Worm (Caenorhabditis elegans) whole organism, L1 larva: Measurements from ENCODE around the gene F23D12.3.

Source experiments
- Y116A8C.19 ChIP-seq: sonication (generic microtip); optimal IDR thresholded peaks from 2 replicates; lab custom pipeline; 2016; ENCODE audit warnings: missing compliant biosample characterization, missing genetic modification characterization, borderline replicate concordance
- alr-1 ChIP-seq: fragments of 200-800 bp; sonication (Bioruptor generic); optimal IDR thresholded peaks from 2 replicates; lab custom pipeline; 2018; ENCODE audit warnings: borderline replicate concordance, mild to moderate bottlenecking, missing genetic modification characterization, missing compliant biosample characterization
- aly-2 ChIP-seq: fragments of 150-350 bp; optimal IDR thresholded peaks from 2 replicates; lab custom pipeline; 2014; ENCODE audit warnings: missing biosample characterization, missing genetic modification characterization
- ama-1 ChIP-seq: fragments of 150-350 bp; optimal IDR thresholded peaks from 2 replicates; lab custom pipeline; 2014
- ceh-88 ChIP-seq: fragments of 200-800 bp; sonication (Bioruptor generic); IDR thresholded peaks from 2 replicates; pipeline ENCODE4 v1.3.6; 2022; ENCODE audit warnings: missing genetic modification characterization, missing compliant biosample characterization
- ces-1 ChIP-seq: fragments of 150-350 bp; optimal IDR thresholded peaks from 2 replicates; lab custom pipeline; 2014; ENCODE audit warnings: missing biosample characterization, missing genetic modification reagents, missing genetic modification characterization
- dsc-1 ChIP-seq: sonication (generic microtip); optimal IDR thresholded peaks from 2 replicates; lab custom pipeline; 2016; ENCODE audit warnings: mild to moderate bottlenecking, missing genetic modification characterization, missing compliant biosample characterization
- efl-3 ChIP-seq: fragments of 200-800 bp; sonication (Bioruptor generic); optimal IDR thresholded peaks from 2 replicates; lab custom pipeline; 2018; ENCODE audit warnings: mild to moderate bottlenecking, missing genetic modification characterization, missing compliant biosample characterization
- egl-13 ChIP-seq: sonication (generic microtip); optimal IDR thresholded peaks from 2 replicates; lab custom pipeline; 2016; ENCODE audit warnings: missing genotype, missing genetic modification reagents, missing genetic modification characterization, missing compliant biosample characterization
- egl-27 ChIP-seq, 2 experiments: fragments of 150-350 bp in 1 of 2; sonication (generic microtip); optimal IDR thresholded peaks; 3 replicates each; lab custom pipeline; 2017 to 2018; ENCODE audit warnings: missing biosample characterization in 2 of 2, missing genetic modification characterization in 2 of 2, missing genetic modification reagents in 2 of 2
- fkh-10 ChIP-seq: sonication (generic microtip); optimal IDR thresholded peaks from 2 replicates; lab custom pipeline; 2017; ENCODE audit warnings: missing biosample characterization, missing genetic modification reagents, missing genetic modification characterization
- fkh-4 ChIP-seq: sonication (generic microtip); optimal IDR thresholded peaks from 2 replicates; lab custom pipeline; 2016; ENCODE audit warnings: missing compliant biosample characterization, missing genetic modification characterization, borderline replicate concordance
- fkh-8 ChIP-seq: sonication (generic microtip); optimal IDR thresholded peaks from 2 replicates; lab custom pipeline; 2016; ENCODE audit warnings: mild to moderate bottlenecking, missing genetic modification characterization, missing compliant biosample characterization
- fos-1 ChIP-seq: fragments of 150-350 bp; optimal IDR thresholded peaks from 2 replicates; lab custom pipeline; 2014; ENCODE audit warnings: missing biosample characterization, missing genetic modification characterization
- hlh-4 ChIP-seq: sonication (generic microtip); optimal IDR thresholded peaks from 2 replicates; lab custom pipeline; 2016; ENCODE audit warnings: mild to moderate bottlenecking, missing genetic modification characterization, missing compliant biosample characterization
- hpl-2 ChIP-seq: fragments of 150-350 bp; optimal IDR thresholded peaks from 2 replicates; lab custom pipeline; 2014; ENCODE audit warnings: missing biosample characterization, missing genetic modification reagents, missing genetic modification characterization
- isw-1 ChIP-seq: fragments of 200-800 bp; sonication (Bioruptor generic); IDR thresholded peaks from 2 replicates; pipeline ENCODE4 v1.3.6; 2022; ENCODE audit warnings: missing genetic modification characterization, missing compliant biosample characterization
- lsy-2 ChIP-seq, 2 experiments: fragments of 150-350 bp; optimal IDR thresholded peaks; 2 replicates each; lab custom pipeline; 2014; ENCODE audit warnings: missing biosample characterization in 2 of 2, missing genetic modification characterization in 2 of 2
- mab-9 ChIP-seq: fragments of 200-800 bp; sonication (Bioruptor generic); IDR thresholded peaks from 2 replicates; pipeline ENCODE4 v1.3.6; 2022; ENCODE audit warnings: missing genetic modification reagents, missing genetic modification characterization, missing compliant biosample characterization
- mef-2 ChIP-seq: fragments of 150-350 bp; optimal IDR thresholded peaks from 2 replicates; lab custom pipeline; 2014; ENCODE audit warnings: missing biosample characterization, missing genetic modification characterization
- mep-1 ChIP-seq: fragments of 150-350 bp; optimal IDR thresholded peaks from 2 replicates; lab custom pipeline; 2014; ENCODE audit warnings: missing biosample characterization, missing genetic modification characterization
- nhr-11 ChIP-seq: fragments of 150-350 bp; optimal IDR thresholded peaks from 2 replicates; lab custom pipeline; 2014; ENCODE audit warnings: missing biosample characterization, missing genetic modification characterization
- nhr-12 ChIP-seq: sonication (generic microtip); optimal IDR thresholded peaks from 2 replicates; lab custom pipeline; 2017; ENCODE audit warnings: missing biosample characterization, missing genetic modification characterization
- nhr-19 ChIP-seq: fragments of 200-800 bp; sonication (Bioruptor generic); conservative IDR thresholded peaks from 2 replicates; pipeline ENCODE4 v1.3.6; 2022; ENCODE audit warnings: missing genetic modification characterization, missing compliant biosample characterization
- nhr-237 ChIP-seq: fragments of 150-350 bp; optimal IDR thresholded peaks from 2 replicates; lab custom pipeline; 2014; ENCODE audit warnings: missing biosample characterization, missing genetic modification characterization
- nhr-71 ChIP-seq: sonication (generic microtip); optimal IDR thresholded peaks from 2 replicates; lab custom pipeline; 2016; ENCODE audit warnings: mild to moderate bottlenecking, missing genetic modification characterization, moderate library complexity, missing compliant biosample characterization
- nhr-76 ChIP-seq: sonication (generic microtip); optimal IDR thresholded peaks from 2 replicates; lab custom pipeline; 2017; ENCODE audit warnings: missing biosample characterization, missing genetic modification characterization
- pag-3 ChIP-seq: sonication (generic microtip); optimal IDR thresholded peaks from 2 replicates; lab custom pipeline; 2017; ENCODE audit warnings: missing genetic modification characterization, mild to moderate bottlenecking, missing compliant biosample characterization, antibody characterized with exemption, borderline replicate concordance; ENCODE audit not compliant: insufficient read depth
- pax-3 ChIP-seq: fragments of 200-800 bp; sonication (Bioruptor generic); optimal IDR thresholded peaks from 2 replicates; lab custom pipeline; 2018; ENCODE audit warnings: mild to moderate bottlenecking, missing genetic modification characterization, moderate library complexity, missing compliant biosample characterization
- sox-4 ChIP-seq: sonication (generic microtip); optimal IDR thresholded peaks from 2 replicates; lab custom pipeline; 2016; ENCODE audit warnings: missing genetic modification characterization, missing compliant biosample characterization
- sptf-1 ChIP-seq: fragments of 150-350 bp; optimal IDR thresholded peaks from 2 replicates; lab custom pipeline; 2014; ENCODE audit warnings: missing biosample characterization, missing genetic modification characterization
- tlp-1 ChIP-seq: fragments of 150-350 bp; optimal IDR thresholded peaks from 2 replicates; lab custom pipeline; 2014; ENCODE audit warnings: missing biosample characterization, missing genetic modification characterization
- unc-62 ChIP-seq: fragments of 150-350 bp; optimal IDR thresholded peaks from 2 replicates; lab custom pipeline; 2014; ENCODE audit warnings: missing biosample characterization, missing genetic modification reagents, missing genetic modification characterization
- unc-98 ChIP-seq: fragments of 200-800 bp; sonication (Bioruptor generic); IDR thresholded peaks from 2 replicates; pipeline ENCODE4 v1.3.6; 2022; ENCODE audit warnings: missing genetic modification characterization, missing compliant biosample characterization
- zag-1 ChIP-seq: fragments of 150-350 bp; optimal IDR thresholded peaks from 2 replicates; lab custom pipeline; 2014; ENCODE audit warnings: missing biosample characterization, missing genetic modification characterization
- ztf-11 ChIP-seq, 2 experiments: sonication (generic microtip); optimal IDR thresholded peaks; 2 replicates each; lab custom pipeline; 2016 to 2017; ENCODE audit warnings: missing genetic modification characterization in 2 of 2, missing biosample characterization in 1 of 2, missing compliant biosample characterization in 1 of 2

F23D12.3 gene

ce11 chrX:14412774-14413173, 29.6 kb upstream of the F23D12.3 start, which contains the start of gene fbxa-179:
Gene fbxa-179, minus strand, starts transcription at chrX:14412874.
- TF ChIP-seq ces-1 (GFP tag; lab: Kevin White, UChicago) = no peak
- no peak for TF ChIP-seq ztf-11 (tag; optimal IDR thresholded peaks at IDR 0.05; lab: Kevin White, UChicago)
- TF ChIP-seq dsc-1 (tag; lab: Kevin White, UChicago) = no peak
- no peak for TF ChIP-seq ceh-88 (GFP tag; lab: Robert Waterston, UW)
- no peak for TF ChIP-seq alr-1 (tag; lab: Kevin White, UChicago)
- TF ChIP-seq nhr-237 (tag; lab: Kevin White, UChicago) = no peak
- TF ChIP-seq unc-98 = no peak
- no peak for TF ChIP-seq fkh-8 (tag; lab: Kevin White, UChicago)
- TF ChIP-seq mep-1 = no peak
- no peak for TF ChIP-seq hlh-4 (tag; lab: Kevin White, UChicago)
- no peak for TF ChIP-seq sptf-1 (tag; lab: Kevin White, UChicago)
- TF ChIP-seq nhr-19 (GFP tag; lab: Robert Waterston, UW) = no peak
- no peak for TF ChIP-seq mab-9 (GFP tag; lab: Robert Waterston, UW)
- no peak for TF ChIP-seq nhr-76
- TF ChIP-seq efl-3 (GFP tag; lab: Kevin White, UChicago) = no peak
- no peak for TF ChIP-seq mef-2
- TF ChIP-seq nhr-11 (tag; lab: Kevin White, UChicago) = no peak
- TF ChIP-seq aly-2 (tag; lab: Kevin White, UChicago) = no peak
- TF ChIP-seq lsy-2 (tag; optimal IDR thresholded peaks at IDR 0.05; lab: Kevin White, UChicago) = no peak
- no peak for TF ChIP-seq nhr-71 (tag; lab: Kevin White, UChicago)

ce11 chrX:14415641-14416040, 26.8 kb upstream of the F23D12.3 start, which contains the start of gene F23D12.10:
Gene F23D12.10, minus strand, starts transcription at chrX:14415741.
- TF ChIP-seq ama-1 = no peak
- no peak for TF ChIP-seq nhr-12 (tag; lab: Kevin White, UChicago)
- TF ChIP-seq, all 84 proteins: peak for 0

ce11 chrX:14421529-14421982, 20.9 kb upstream of the F23D12.3 start, which contains the start of gene F23D12.2:
Gene F23D12.2, minus strand, starts transcription at chrX:14421579.
- TF ChIP-seq fkh-10 (GFP tag; lab: Kevin White, UChicago) = no peak

- TF ChIP-seq pag-3 (tag; lab: Kevin White, UChicago) (no peak), fos-1 (tag; lab: Kevin White, UChicago) (no peak), sox-4 (tag; lab: Kevin White, UChicago) (no peak), isw-1 (no peak), zag-1 (tag; lab: Kevin White, UChicago) (no peak), egl-13 (tag; lab: Kevin White, UChicago) (no peak), Y116A8C.19 (tag; lab: Kevin White, UChicago) (no peak), pax-3 (no peak), tlp-1 (no peak), hpl-2 (GFP tag; lab: Kevin White, UChicago) (no peak), aly-2 (tag; lab: Kevin White, UChicago) (no peak), fkh-4 (tag; lab: Kevin White, UChicago) (no peak), hlh-4 (tag; lab: Kevin White, UChicago) (no peak), mab-9 (GFP tag; lab: Robert Waterston, UW) (no peak), egl-27 (tag; optimal IDR thresholded peaks at IDR 0.05; lab: Kevin White, UChicago) (no peak), unc-62 (GFP tag; lab: Kevin White, UChicago) (no peak)
- TF ChIP-seq, all 84 proteins: peak for 0
Measured at ce11 chrX:14423105-14423504, 19.3 kb upstream of the F23D12.3 start, which contains the start of gene fipr-3. Gene fipr-3, plus strand, starts transcription at chrX:14423405.
